Fruit fly (Drosophila melanogaster) Kc167 (cell line): ENCODE results near the gene Dic4.

ENCODE experiments used
- Myc ChIP-seq: fragments of >200 bp; optimal IDR thresholded peaks from 2 replicates; lab custom pipeline; 2017; ENCODE audit warnings: missing external identifiers
- Sin3A ChIP-seq: fragments of >200 bp; optimal IDR thresholded peaks from 2 replicates; lab custom pipeline; 2018; ENCODE audit warnings: missing external identifiers
- h ChIP-seq: fragments of >200 bp; optimal IDR thresholded peaks from 3 replicates; lab custom pipeline; 2018; ENCODE audit warnings: missing external identifiers
- insv ChIP-seq: fragments of >200 bp; optimal IDR thresholded peaks from 3 replicates; lab custom pipeline; 2018; ENCODE audit warnings: missing external identifiers
- psq ChIP-seq: fragments of >200 bp; optimal IDR thresholded peaks from 2 replicates; lab custom pipeline; 2017; ENCODE audit warnings: missing external identifiers

- TF ChIP-seq psq (lab: Kevin White, UChicago) (no peak), Myc (no peak), h (lab: Kevin White, UChicago) (no peak), Sin3A (lab: Kevin White, UChicago) (no peak), insv (lab: Kevin White, UChicago) (no peak)
Observed at dm6 chr3L:18693887-18694286, 4.3 kb downstream of the Dic4 start, which contains the start of gene CG6893.
